Worm (Caenorhabditis elegans) whole organism, L3 larva: ENCODE data around the gene fbxa-64.

Source experiments
- ZK546.5 ChIP-seq: sonication (generic microtip); optimal IDR thresholded peaks from 2 replicates; lab custom pipeline; 2017; ENCODE audit warnings: missing biosample characterization, missing genetic modification characterization
- ama-1 ChIP-seq: fragments of 150-350 bp; optimal IDR thresholded peaks from 2 replicates; lab custom pipeline; 2018
- elt-1 ChIP-seq: fragments of 150-350 bp; optimal IDR thresholded peaks from 2 replicates; lab custom pipeline; 2014; ENCODE audit warnings: missing biosample characterization, missing genetic modification characterization
- fkh-10 ChIP-seq: sonication (generic microtip); optimal IDR thresholded peaks from 2 replicates; lab custom pipeline; 2017; ENCODE audit warnings: missing biosample characterization, missing genetic modification reagents, missing genetic modification characterization
- nhr-11 ChIP-seq: fragments of 150-350 bp; optimal IDR thresholded peaks from 2 replicates; lab custom pipeline; 2014; ENCODE audit warnings: missing biosample characterization, missing genetic modification characterization
- nhr-12 ChIP-seq: fragments of 150-350 bp; optimal IDR thresholded peaks from 2 replicates; lab custom pipeline; 2014; ENCODE audit warnings: missing biosample characterization, missing genetic modification characterization
- nhr-237 ChIP-seq: fragments of 150-350 bp; optimal IDR thresholded peaks from 2 replicates; lab custom pipeline; 2014; ENCODE audit warnings: missing biosample characterization, missing genetic modification characterization
- nhr-76 ChIP-seq: fragments of 150-350 bp; sonication (generic microtip); optimal IDR thresholded peaks from 5 replicates; lab custom pipeline; 2014; ENCODE audit warnings: missing biosample characterization, missing genetic modification characterization
- snpc-4 ChIP-seq: fragments of 150-350 bp; optimal IDR thresholded peaks from 2 replicates; lab custom pipeline; 2014; ENCODE audit warnings: missing biosample characterization, missing genetic modification characterization
- unc-62 ChIP-seq: fragments of 150-350 bp; sonication (generic microtip); optimal IDR thresholded peaks from 4 replicates; lab custom pipeline; 2014; ENCODE audit warnings: missing biosample characterization, missing genetic modification reagents, missing genetic modification characterization
- ztf-11 ChIP-seq: fragments of 150-350 bp; optimal IDR thresholded peaks from 2 replicates; lab custom pipeline; 2014; ENCODE audit warnings: missing biosample characterization, missing genetic modification characterization
- ztf-4 ChIP-seq: fragments of 150-350 bp; optimal IDR thresholded peaks from 2 replicates; lab custom pipeline; 2014; ENCODE audit warnings: missing biosample characterization, missing genetic modification characterization

- TF ChIP-seq elt-1 (tag; lab: Kevin White, UChicago): no peak
- TF ChIP-seq ztf-11 (tag; lab: Kevin White, UChicago): no peak
- no peak for TF ChIP-seq nhr-12 (tag; lab: Kevin White, UChicago)
- no peak for TF ChIP-seq ama-1 (lab: Kevin White, UChicago)
- no peak for TF ChIP-seq unc-62 (GFP tag; lab: Kevin White, UChicago)
- no peak for TF ChIP-seq ZK546.5 (tag; lab: Kevin White, UChicago)
- no peak for TF ChIP-seq ztf-4 (tag; lab: Kevin White, UChicago)
- TF ChIP-seq nhr-11: no peak
- no peak for TF ChIP-seq fkh-10
- TF ChIP-seq nhr-237 (tag; lab: Kevin White, UChicago): no peak
- no peak for TF ChIP-seq snpc-4 (tag; lab: Kevin White, UChicago)
- TF ChIP-seq nhr-76: no peak
Observed at ce11 chrV:3256809-3257208, 21.1 kb downstream of the fbxa-64 start.
